Fruit fly (Drosophila melanogaster) whole organism, embryonic: ENCODE measurements around the gene Pdi.

ENCODE experiments used
- Adf1 ChIP-seq: fragments of 200-800 bp; sonication (Bioruptor generic); IDR thresholded peaks from 2 replicates; pipeline ENCODE4 v1.3.6; 2022; ENCODE audit warnings: missing biosample characterization, missing genetic modification characterization
- B-H2 ChIP-seq: fragments of 200-800 bp; sonication (Bioruptor generic); optimal IDR thresholded peaks from 2 replicates; lab custom pipeline; 2018; ENCODE audit warnings: missing biosample characterization, mild to moderate bottlenecking, missing genetic modification characterization
- Blimp-1 ChIP-seq: fragments of 200-800 bp; sonication (Bioruptor generic); optimal IDR thresholded peaks from 3 replicates; lab custom pipeline; 2018; ENCODE audit warnings: missing biosample characterization, missing genetic modification characterization, mild to moderate bottlenecking, moderate library complexity, missing genetic modification reagents
- CG10959 ChIP-seq: fragments of 200-800 bp; sonication (Bioruptor generic); IDR thresholded peaks from 2 replicates; pipeline ENCODE4 v1.3.6; 2022; ENCODE audit warnings: missing biosample characterization, missing genetic modification characterization
- CG11723 ChIP-seq: fragments of 200-800 bp; sonication (Bioruptor generic); optimal IDR thresholded peaks from 2 replicates; lab custom pipeline; 2017; ENCODE audit warnings: missing biosample characterization, mild to moderate bottlenecking, missing genetic modification characterization
- CG12769 ChIP-seq: fragments of 200-800 bp; sonication (Bioruptor generic); optimal IDR thresholded peaks from 2 replicates; lab custom pipeline; 2019; ENCODE audit warnings: missing biosample characterization, mild to moderate bottlenecking, missing genetic modification characterization, moderate library complexity
- CG14965 ChIP-seq: fragments of 200-800 bp; sonication (Bioruptor generic); optimal IDR thresholded peaks from 2 replicates; lab custom pipeline; 2016; ENCODE audit warnings: missing biosample characterization, missing genetic modification characterization, borderline replicate concordance
- CG17361 ChIP-seq: fragments of 200-800 bp; sonication (Bioruptor generic); IDR thresholded peaks from 3 replicates; pipeline ENCODE4 v1.3.6; 2022; ENCODE audit warnings: missing biosample characterization, missing genetic modification characterization
- CG17802 ChIP-seq: fragments of 200-800 bp; sonication (Bioruptor generic); optimal IDR thresholded peaks from 2 replicates; lab custom pipeline; 2018; ENCODE audit warnings: missing biosample characterization, mild to moderate bottlenecking, missing genetic modification characterization, moderate library complexity
- CG2129 ChIP-seq: fragments of 200-800 bp; sonication (Bioruptor generic); IDR thresholded peaks from 2 replicates; pipeline ENCODE4 v1.3.6; 2022; ENCODE audit warnings: missing biosample characterization, missing genetic modification characterization; ENCODE audit not compliant: partially characterized antibody
- CG2199 ChIP-seq: fragments of 200-800 bp; sonication (Bioruptor generic); IDR thresholded peaks from 3 replicates; pipeline ENCODE4 v1.3.6; 2022; ENCODE audit warnings: missing biosample characterization, missing genetic modification characterization
- CG2202 ChIP-seq: fragments of 200-800 bp; sonication (Bioruptor generic); optimal IDR thresholded peaks from 2 replicates; lab custom pipeline; 2018; ENCODE audit warnings: missing biosample characterization, mild to moderate bottlenecking, missing genetic modification characterization
- CG2678 ChIP-seq: fragments of 200-800 bp; sonication (Bioruptor generic); optimal IDR thresholded peaks from 3 replicates; lab custom pipeline; 2019; ENCODE audit warnings: missing biosample characterization, mild to moderate bottlenecking, missing genetic modification characterization, moderate library complexity
- CG2712 ChIP-seq: fragments of 200-800 bp; optimal IDR thresholded peaks from 3 replicates; lab custom pipeline; 2019; ENCODE audit warnings: missing biosample characterization, mild to moderate bottlenecking, missing genetic modification characterization, moderate library complexity
- CG31365 ChIP-seq: fragments of 200-800 bp; sonication (Bioruptor generic); optimal IDR thresholded peaks from 2 replicates; lab custom pipeline; 2018; ENCODE audit warnings: missing biosample characterization, mild to moderate bottlenecking, missing genetic modification characterization
- CG4424 ChIP-seq: fragments of 200-800 bp; sonication (Bioruptor generic); optimal IDR thresholded peaks from 3 replicates; lab custom pipeline; 2016; ENCODE audit warnings: missing biosample characterization, missing genetic modification characterization
- CG5180 ChIP-seq: fragments of 200-800 bp; sonication (Bioruptor generic); optimal IDR thresholded peaks from 3 replicates; lab custom pipeline; 2017; ENCODE audit warnings: missing biosample characterization, missing genetic modification characterization, mild to moderate bottlenecking, moderate library complexity, missing genetic modification reagents
- CG7556 ChIP-seq: fragments of 200-800 bp; sonication (Bioruptor generic); optimal IDR thresholded peaks from 2 replicates; lab custom pipeline; 2017; ENCODE audit warnings: missing biosample characterization, mild to moderate bottlenecking, missing genetic modification characterization
- CG7786 ChIP-seq: fragments of 200-800 bp; sonication (Bioruptor generic); optimal IDR thresholded peaks from 2 replicates; lab custom pipeline; 2016; ENCODE audit warnings: missing biosample characterization, missing genetic modification characterization
- CG9437 ChIP-seq: fragments of 200-800 bp; sonication (Bioruptor generic); optimal IDR thresholded peaks from 2 replicates; lab custom pipeline; 2018; ENCODE audit warnings: missing biosample characterization, mild to moderate bottlenecking, missing genetic modification characterization
- CoRest ChIP-seq: fragments of 200-800 bp; sonication (Bioruptor generic); optimal IDR thresholded peaks from 3 replicates; lab custom pipeline; 2018; ENCODE audit warnings: missing biosample characterization, mild to moderate bottlenecking, missing genetic modification characterization, moderate library complexity
- Deaf1 ChIP-seq: fragments of 200-800 bp; optimal IDR thresholded peaks from 3 replicates; lab custom pipeline; 2019; ENCODE audit warnings: missing biosample characterization, mild to moderate bottlenecking, missing genetic modification characterization, moderate library complexity
- E2f1 ChIP-seq: fragments of 200-800 bp; sonication (Bioruptor generic); IDR thresholded peaks from 2 replicates; pipeline ENCODE4 v1.3.6; 2022; ENCODE audit warnings: missing biosample characterization, missing genetic modification characterization
- Ets65A ChIP-seq: fragments of 200-800 bp; sonication (Bioruptor generic); peaks from one replicate; lab custom pipeline; 2016; ENCODE audit warnings: missing biosample characterization, missing genetic modification characterization
- H15 ChIP-seq: fragments of 200-800 bp; sonication (Bioruptor generic); IDR thresholded peaks from 3 replicates; pipeline ENCODE4 v1.3.6; 2022; ENCODE audit warnings: missing biosample characterization, missing genetic modification characterization
- Hr51 ChIP-seq, 2 experiments: fragments of 200-800 bp; sonication (Bioruptor generic); optimal IDR thresholded peaks; 2 replicates in 1 of 2; 3 replicates in 1 of 2; lab custom pipeline; 2016 to 2018; ENCODE audit warnings: missing biosample characterization in 2 of 2, missing genetic modification characterization in 2 of 2, mild to moderate bottlenecking in 1 of 2, moderate library complexity in 1 of 2
- Med ChIP-seq: fragments of 200-800 bp; sonication (Bioruptor generic); peaks from one replicate; lab custom pipeline; 2016; ENCODE audit warnings: missing biosample characterization, missing genetic modification characterization, mild to moderate bottlenecking, inconsistent platforms, moderate library complexity
- Oli ChIP-seq: fragments of 200-800 bp; sonication (Bioruptor generic); optimal IDR thresholded peaks from 2 replicates; lab custom pipeline; 2018; ENCODE audit warnings: missing biosample characterization, mild to moderate bottlenecking, missing genetic modification characterization, moderate library complexity
- Ssrp ChIP-seq: fragments of 200-800 bp; sonication (Bioruptor generic); optimal IDR thresholded peaks from 2 replicates; lab custom pipeline; 2018; ENCODE audit warnings: missing biosample characterization, mild to moderate bottlenecking, missing genetic modification characterization, moderate library complexity
- Tbp ChIP-seq: fragments of >200 bp; optimal IDR thresholded peaks from 2 replicates; lab custom pipeline; 2018; ENCODE audit warnings: missing biosample characterization, missing genetic modification characterization
- Xrp1 ChIP-seq: fragments of 200-800 bp; sonication (Bioruptor generic); IDR thresholded peaks from 2 replicates; pipeline ENCODE4 v1.3.6; 2022; ENCODE audit warnings: missing biosample characterization, missing genetic modification characterization
- chm ChIP-seq: fragments of 200-800 bp; sonication (Bioruptor generic); IDR thresholded peaks from 2 replicates; pipeline ENCODE4 v1.3.6; 2022; ENCODE audit warnings: missing biosample characterization, missing genetic modification characterization
- crol ChIP-seq: fragments of 200-800 bp; sonication (Bioruptor generic); IDR thresholded peaks from 2 replicates; pipeline ENCODE4 v1.3.6; 2022; ENCODE audit warnings: missing biosample characterization, missing genetic modification characterization
- dimm ChIP-seq: fragments of 200-800 bp; sonication (Bioruptor generic); IDR thresholded peaks from 2 replicates; pipeline ENCODE4 v1.3.6; 2022; ENCODE audit warnings: missing biosample characterization, missing genetic modification characterization
- dmrt11E ChIP-seq: fragments of 200-800 bp; sonication (Bioruptor generic); optimal IDR thresholded peaks from 3 replicates; lab custom pipeline; 2018; ENCODE audit warnings: missing biosample characterization, mild to moderate bottlenecking, missing genetic modification characterization, moderate library complexity
- dmrt99B ChIP-seq: fragments of 200-800 bp; sonication (Bioruptor generic); optimal IDR thresholded peaks from 2 replicates; lab custom pipeline; 2018; ENCODE audit warnings: missing biosample characterization, mild to moderate bottlenecking, missing genetic modification characterization, moderate library complexity
- fd96Cb ChIP-seq: fragments of 200-800 bp; sonication (Bioruptor generic); optimal IDR thresholded peaks from 2 replicates; lab custom pipeline; 2018; ENCODE audit warnings: missing biosample characterization, mild to moderate bottlenecking, missing genetic modification characterization, moderate library complexity
- ken ChIP-seq: fragments of 200-800 bp; sonication (Bioruptor generic); IDR thresholded peaks from 3 replicates; pipeline ENCODE4 v1.3.6; 2022; ENCODE audit warnings: missing biosample characterization, missing genetic modification characterization
- lola ChIP-seq, 3 experiments: fragments of >200 bp in 2 of 3; fragments of 200-800 bp in 1 of 3; sonication (Bioruptor generic) in 1 of 3; optimal IDR thresholded peaks; 2 replicates each; lab custom pipeline; 2017 to 2019; ENCODE audit warnings: missing biosample characterization in 3 of 3, missing genetic modification characterization in 3 of 3, mild to moderate bottlenecking in 1 of 3, moderate library complexity in 1 of 3
- oc ChIP-seq: fragments of 200-800 bp; sonication (Bioruptor generic); optimal IDR thresholded peaks from 2 replicates; lab custom pipeline; 2018; ENCODE audit warnings: missing biosample characterization, mild to moderate bottlenecking, missing genetic modification characterization, moderate library complexity
- p53 ChIP-seq: fragments of 200-800 bp; sonication (Bioruptor generic); optimal IDR thresholded peaks from 2 replicates; lab custom pipeline; 2016; ENCODE audit warnings: missing biosample characterization, missing genetic modification characterization
- phol ChIP-seq: fragments of 200-800 bp; sonication (Bioruptor generic); optimal IDR thresholded peaks from 3 replicates; lab custom pipeline; 2018; ENCODE audit warnings: missing biosample characterization, mild to moderate bottlenecking, missing genetic modification characterization, moderate library complexity
- run ChIP-seq: fragments of 200-800 bp; sonication (Bioruptor generic); optimal IDR thresholded peaks from 3 replicates; lab custom pipeline; 2018; ENCODE audit warnings: missing biosample characterization, mild to moderate bottlenecking, missing genetic modification characterization
- sc ChIP-seq, 3 experiments: fragments of >200 bp in 2 of 3; fragments of 200-800 bp in 1 of 3; sonication (Bioruptor generic) in 1 of 3; optimal IDR thresholded peaks; 2 replicates in 2 of 3; 3 replicates in 1 of 3; lab custom pipeline; 2017; ENCODE audit warnings: mild to moderate bottlenecking in 1 of 3, missing biosample characterization in 1 of 3, missing genetic modification characterization in 1 of 3, missing genetic modification reagents in 1 of 3
- sna ChIP-seq: fragments of 200-800 bp; sonication (Bioruptor generic); IDR thresholded peaks from 2 replicates; pipeline ENCODE4 v1.3.6; 2022; ENCODE audit warnings: missing biosample characterization, missing genetic modification characterization; ENCODE audit not compliant: partially characterized antibody
- tio ChIP-seq: fragments of 200-800 bp; sonication (Bioruptor generic); optimal IDR thresholded peaks from 2 replicates; lab custom pipeline; 2017; ENCODE audit warnings: missing biosample characterization, missing genetic modification characterization, inconsistent platforms
- trem ChIP-seq: fragments of 200-800 bp; optimal IDR thresholded peaks from 3 replicates; lab custom pipeline; 2019; ENCODE audit warnings: missing biosample characterization, mild to moderate bottlenecking, missing genetic modification characterization, moderate library complexity
- twi ChIP-seq: fragments of 200-800 bp; optimal IDR thresholded peaks from 2 replicates; lab custom pipeline; 2019; ENCODE audit warnings: missing biosample characterization, mild to moderate bottlenecking, missing genetic modification characterization, moderate library complexity

Pdi gene

dm6 chr3L:15176641-15177215 is 34.1 kb upstream of the Pdi start:
- TF ChIP-seq CG11723 (GFP tag; lab: Kevin White, UChicago) (no peak), Deaf1 (tag; lab: Kevin White, UChicago) (peak; percentile 13), ken (GFP tag; lab: Robert Waterston, UW) (no peak), CG5180 (GFP tag; lab: Kevin White, UChicago) (peak; percentile 59), E2f1 (0 out of 2 replicates have a peak, but pooled peaks have one; percentile 7), CG2199 (GFP tag; lab: Robert Waterston, UW) (0 out of 3 replicates have a peak, but pooled peaks have one; percentile 62), twi (tag; lab: Kevin White, UChicago) (peak; percentile 72), chm (0 out of 2 replicates have a peak, but pooled peaks have one; percentile 20), oc (tag; lab: Kevin White, UChicago) (no peak), crol (GFP tag; lab: Robert Waterston, UW) (peak; percentile 95), Ets65A (peak; percentile 6), Adf1 (GFP tag; lab: Robert Waterston, UW) (no peak), CG14965 (GFP tag; lab: Kevin White, UChicago) (no peak), CG7786 (GFP tag; lab: Kevin White, UChicago) (no peak), Med (peak; percentile 36)

dm6 chr3L:15174823-15175222 is 32.2 kb upstream of the Pdi start:
- no peak for TF ChIP-seq sna (GFP tag; lab: Robert Waterston, UW)
- TF ChIP-seq CG2202 (tag; lab: Kevin White, UChicago) = peak; percentile 3
- TF ChIP-seq CG4424 = peak; percentile 13
- peak; percentile 44 for TF ChIP-seq dmrt99B (tag; lab: Kevin White, UChicago)
- peak; percentile 10 for TF ChIP-seq CG7556 (GFP tag; lab: Kevin White, UChicago)
- peak in 1 of 2 experiments; percentile 26 for TF ChIP-seq Hr51 (GFP tag; optimal IDR thresholded peaks at IDR 0.05; lab: Kevin White, UChicago)
- no peak for TF ChIP-seq dimm (GFP tag; lab: Robert Waterston, UW)
- no peak for TF ChIP-seq tio (GFP tag; lab: Kevin White, UChicago)
- TF ChIP-seq Blimp-1 = peak; percentile 12
- TF ChIP-seq CG10959 (GFP tag; lab: Robert Waterston, UW) = no peak
- peak; percentile 73 for TF ChIP-seq phol (tag; lab: Kevin White, UChicago)
- no peak for TF ChIP-seq H15 (GFP tag; lab: Robert Waterston, UW)
- peak; percentile 42 for TF ChIP-seq CG9437 (GFP tag; lab: Kevin White, UChicago)
- TF ChIP-seq Ssrp (tag; lab: Kevin White, UChicago) = peak; percentile 49
- TF ChIP-seq CG2712 (tag; lab: Kevin White, UChicago) = peak; percentile 78
- peak; percentile 57 for TF ChIP-seq CG2678 (tag; lab: Kevin White, UChicago)
- no peak for TF ChIP-seq sc (optimal IDR thresholded peaks at IDR 0.05; lab: Kevin White, UChicago)
- peak; percentile 15 for TF ChIP-seq sc (GFP tag; optimal IDR thresholded peaks at IDR 0.05; lab: Kevin White, UChicago)
- TF ChIP-seq Oli (tag; lab: Kevin White, UChicago) = peak; percentile 39
- TF ChIP-seq CoRest (tag; lab: Kevin White, UChicago) = peak; percentile 61
- no peak for TF ChIP-seq CG12769
- no peak for TF ChIP-seq CG31365 (tag; lab: Kevin White, UChicago)
- no peak for TF ChIP-seq run (tag; lab: Kevin White, UChicago)
- peak; percentile 77 for TF ChIP-seq CG17361
- no peak for TF ChIP-seq p53 (GFP tag; lab: Kevin White, UChicago)
- no peak for TF ChIP-seq CG2129 (GFP tag; lab: Robert Waterston, UW)
- no peak for TF ChIP-seq B-H2 (GFP tag; lab: Kevin White, UChicago)
- TF ChIP-seq CG17802 (tag; lab: Kevin White, UChicago) = no peak
- TF ChIP-seq dmrt11E (tag; lab: Kevin White, UChicago) = peak; percentile 77
- no peak for TF ChIP-seq Tbp (GFP tag; lab: Kevin White, UChicago)
- peak; percentile 59 for TF ChIP-seq trem (tag; lab: Kevin White, UChicago)
- peak; percentile 20 for TF ChIP-seq fd96Cb (tag; lab: Kevin White, UChicago)
- peak in 1 of 3 experiments; percentile 84 for TF ChIP-seq lola (GFP tag; optimal IDR thresholded peaks at IDR 0.05; lab: Kevin White, UChicago)
- TF ChIP-seq Xrp1 (GFP tag; lab: Robert Waterston, UW) = peak; percentile 21; the same call in 1 of the 2 replicates
